Worm (Caenorhabditis elegans): Measurements from ENCODE around the gene pde-12.

DNA sequence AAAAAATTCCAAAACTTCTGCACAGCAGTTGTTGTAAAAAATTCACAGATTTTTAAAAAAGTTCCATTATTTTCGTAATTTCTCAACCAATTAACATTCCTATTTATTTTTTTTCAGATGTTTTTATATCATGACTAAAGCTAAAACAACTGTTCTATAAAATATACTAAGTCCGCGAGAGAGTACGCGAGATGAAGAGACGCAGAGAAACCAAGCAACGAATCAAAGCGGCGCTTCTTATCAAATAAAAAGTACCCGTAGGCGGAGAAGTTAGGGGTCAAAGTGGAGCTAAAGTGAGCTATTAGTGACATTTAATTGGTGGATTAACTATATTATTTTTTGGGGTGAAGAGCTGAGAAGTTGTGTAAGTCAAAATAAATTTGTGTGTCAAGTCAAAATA lies 12.2 kb downstream of the pde-12 start, which contains the start of gene sbsp-1:
- TF ChIP-seq hrde-1 (tag; optimal IDR thresholded peaks at IDR 0.05; ENCODE audit: borderline replicate concordance) = no peak
- TF ChIP-seq nhr-179 (tag; optimal IDR thresholded peaks at IDR 0.05) = no peak
- TF ChIP-seq hlh-26 (GFP tag; conservative IDR thresholded peaks at IDR 0.05) = no peak
- no peak for TF ChIP-seq mcd-1 (GFP tag; IDR thresholded peaks at IDR 0.05)
- no peak for TF ChIP-seq let-526 (GFP tag; IDR thresholded peaks at IDR 0.05)
- TF ChIP-seq let-607 (tag; optimal IDR thresholded peaks at IDR 0.05) = no peak
- TF ChIP-seq ceh-40 (GFP tag; IDR thresholded peaks at IDR 0.05) = no peak
- no peak for TF ChIP-seq pha-4 (tag; optimal IDR thresholded peaks at IDR 0.05)
- TF ChIP-seq snpc-4 (GFP tag; optimal IDR thresholded peaks at IDR 0.05) = no peak
- no peak for TF ChIP-seq snpc-4 (tag; optimal IDR thresholded peaks at IDR 0.05)
- no peak for TF ChIP-seq dox-1 (GFP tag; IDR thresholded peaks at IDR 0.05)
- no peak for TF ChIP-seq chd-7 (tag; optimal IDR thresholded peaks at IDR 0.05)

Measured in whole organism, young adult.